Fruit fly (Drosophila melanogaster): ENCODE results near the gene Rh7.

Gene Rh7

DNA sequence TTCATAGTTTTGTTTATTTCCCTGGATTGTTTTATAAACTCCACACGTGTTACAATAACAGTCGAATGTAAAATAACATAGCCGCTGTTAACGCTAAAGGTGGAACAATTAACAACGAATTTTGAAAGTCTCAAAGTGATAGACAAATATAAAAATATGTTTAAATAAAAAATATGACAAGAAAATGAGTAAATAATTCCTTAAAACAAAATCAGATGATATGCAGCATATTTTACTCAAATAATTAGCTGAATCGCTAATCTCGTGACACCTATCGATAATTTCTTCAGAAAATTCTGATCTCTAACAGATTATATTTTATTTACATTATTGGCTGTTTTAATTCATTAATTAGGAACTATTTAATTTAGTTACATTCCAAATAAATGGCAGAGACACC is 38.7 kb downstream of the Rh7 start, which contains the start of the genes CG5645 and Atg12 (continued):
- TF ChIP-seq zf30C (GFP tag; optimal IDR thresholded peaks at IDR 0.05) (no peak), Rx (GFP tag; IDR thresholded peaks at IDR 0.05) (no peak), dati (GFP tag; IDR thresholded peaks at IDR 0.05) (no peak), Sin3A (optimal IDR thresholded peaks at IDR 0.05) (no peak), CG1603 (tag; optimal IDR thresholded peaks at IDR 0.05) (peak; percentile 44), CG11504 (tag; optimal IDR thresholded peaks at IDR 0.05) (peak; percentile 34), salm (tag; optimal IDR thresholded peaks at IDR 0.05) (no peak), ERR (GFP tag; optimal IDR thresholded peaks at IDR 0.05) (no peak), CG10209 (GFP tag; optimal IDR thresholded peaks at IDR 0.05) (no peak), CG14965 (GFP tag; optimal IDR thresholded peaks at IDR 0.05; ENCODE audit: borderline replicate concordance) (no peak), Usf (GFP tag; optimal IDR thresholded peaks at IDR 0.05) (no peak), Oaz (GFP tag; IDR thresholded peaks at IDR 0.05) (peak; percentile 41; the same call in 1 of the 2 replicates), HmgD (GFP tag; optimal IDR thresholded peaks at IDR 0.05) (no peak), otp (GFP tag; IDR thresholded peaks at IDR 0.05) (no peak), ab (GFP tag; optimal IDR thresholded peaks at IDR 0.05) (no peak), pb (GFP tag; optimal IDR thresholded peaks at IDR 0.05) (no peak), Sry-β (GFP tag; optimal IDR thresholded peaks at IDR 0.05) (peak; percentile 17), CG14441 (GFP tag; IDR thresholded peaks at IDR 0.05) (peak; percentile 51; the same call in 1 of the 2 replicates), bowl (GFP tag; IDR thresholded peaks at IDR 0.05) (no peak), Max (GFP tag; optimal IDR thresholded peaks at IDR 0.05) (peak; percentile 74), CG12769 (tag; optimal IDR thresholded peaks at IDR 0.05) (no peak), CG17912 (GFP tag; optimal IDR thresholded peaks at IDR 0.05) (no peak), Nf-YC (tag; optimal IDR thresholded peaks at IDR 0.05) (peak; percentile 59), dmrt11E (tag; optimal IDR thresholded peaks at IDR 0.05) (peak; percentile 40), Doc3 (GFP tag; IDR thresholded peaks at IDR 0.05; ENCODE audit: partially characterized antibody) (peak; percentile 88), Side (GFP tag; optimal IDR thresholded peaks at IDR 0.05) (no peak), nerfin-2 (GFP tag; IDR thresholded peaks at IDR 0.05; ENCODE audit: partially characterized antibody) (peak; percentile 56; the same call in 1 of the 2 replicates), CG1024 (GFP tag; IDR thresholded peaks at IDR 0.05) (peak; percentile 35; the same call in 1 of the 2 replicates), psq (GFP tag; optimal IDR thresholded peaks at IDR 0.05) (no peak), lmd (GFP tag; IDR thresholded peaks at IDR 0.05) (no peak; the same call in 1 of the 2 replicates), CG10321 (GFP tag; IDR thresholded peaks at IDR 0.05) (no peak), unc-4 (GFP tag; IDR thresholded peaks at IDR 0.05; ENCODE audit: partially characterized antibody) (peak; percentile 85), toy (GFP tag; IDR thresholded peaks at IDR 0.05) (no peak), CG15011 (GFP tag; optimal IDR thresholded peaks at IDR 0.05) (no peak), mld (GFP tag; IDR thresholded peaks at IDR 0.05; ENCODE audit: partially characterized antibody) (no peak), CG3726 (GFP tag; IDR thresholded peaks at IDR 0.05) (no peak), gem (tag; optimal IDR thresholded peaks at IDR 0.05) (peak; percentile 84), Stat92E (GFP tag; optimal IDR thresholded peaks at IDR 0.05) (no peak), trh (GFP tag; optimal IDR thresholded peaks at IDR 0.05) (no peak), dm (GFP tag; optimal IDR thresholded peaks at IDR 0.05) (no peak), CG3407 (GFP tag; optimal IDR thresholded peaks at IDR 0.05) (no peak), CG30403 (GFP tag; optimal IDR thresholded peaks at IDR 0.05) (peak; percentile 77), hth (optimal IDR thresholded peaks at IDR 0.05) (no peak), jing (GFP tag; optimal IDR thresholded peaks at IDR 0.05) (no peak), Hr3 (GFP tag; optimal IDR thresholded peaks at IDR 0.05) (peak; percentile 8), corto (GFP tag; optimal IDR thresholded peaks at IDR 0.05) (peak; percentile 54), gcm2 (GFP tag; optimal IDR thresholded peaks at IDR 0.05) (no peak), CG32772 (GFP tag; IDR thresholded peaks at IDR 0.05) (no peak), CG18011 (GFP tag; optimal IDR thresholded peaks at IDR 0.05) (peak; percentile 10), CG2202 (tag; optimal IDR thresholded peaks at IDR 0.05) (no peak), row (GFP tag; IDR thresholded peaks at IDR 0.05) (peak; percentile 88), CG12659 (GFP tag; optimal IDR thresholded peaks at IDR 0.05) (peak; percentile 60)

Measured in whole organism, embryonic.